Worm (Caenorhabditis elegans) whole organism, L1 larva: ENCODE measurements around the gene B0198.3.
A peak's percentile ranks its signal among the peaks of the same experiment; 100 is the strongest.

Experiments
- C04F5.9 ChIP-seq: sonication (generic microtip); optimal IDR thresholded peaks from 2 replicates; lab custom pipeline; 2016; ENCODE audit warnings: missing genetic modification characterization, missing compliant biosample characterization
- Y116A8C.19 ChIP-seq: sonication (generic microtip); optimal IDR thresholded peaks from 2 replicates; lab custom pipeline; 2016; ENCODE audit warnings: missing compliant biosample characterization, missing genetic modification characterization, borderline replicate concordance
- blmp-1 ChIP-seq: fragments of 150-350 bp; optimal IDR thresholded peaks from 2 replicates; lab custom pipeline; 2014; ENCODE audit warnings: missing biosample characterization, missing genetic modification characterization
- ceh-82 ChIP-seq, 3 experiments: fragments of 150-350 bp in 1 of 3; sonication (generic microtip) in 2 of 3; optimal IDR thresholded peaks; 2 replicates each; lab custom pipeline; 2014 to 2017; ENCODE audit warnings: missing biosample characterization in 3 of 3, missing genetic modification characterization in 3 of 3
- dpl-1 ChIP-seq, 3 experiments: fragments of 150-350 bp in 2 of 3; sonication (generic microtip) in 1 of 3; optimal IDR thresholded peaks; 2 replicates each; lab custom pipeline; 2014 to 2017; ENCODE audit warnings: missing biosample characterization in 3 of 3, missing genetic modification characterization in 3 of 3, missing genetic modification reagents in 3 of 3
- dsc-1 ChIP-seq: sonication (generic microtip); optimal IDR thresholded peaks from 2 replicates; lab custom pipeline; 2016; ENCODE audit warnings: mild to moderate bottlenecking, missing genetic modification characterization, missing compliant biosample characterization
- efl-3 ChIP-seq: fragments of 200-800 bp; sonication (Bioruptor generic); optimal IDR thresholded peaks from 2 replicates; lab custom pipeline; 2018; ENCODE audit warnings: mild to moderate bottlenecking, missing genetic modification characterization, missing compliant biosample characterization
- egl-27 ChIP-seq, 2 experiments: fragments of 150-350 bp in 1 of 2; sonication (generic microtip); optimal IDR thresholded peaks; 3 replicates each; lab custom pipeline; 2017 to 2018; ENCODE audit warnings: missing biosample characterization in 2 of 2, missing genetic modification characterization in 2 of 2, missing genetic modification reagents in 2 of 2
- elt-2 ChIP-seq: sonication (generic microtip); optimal IDR thresholded peaks from 2 replicates; lab custom pipeline; 2016; ENCODE audit warnings: missing genetic modification characterization, mild to moderate bottlenecking, inconsistent platforms, missing compliant biosample characterization, missing genetic modification reagents
- elt-3 ChIP-seq, 6 experiments: fragments of 150-350 bp in 1 of 6; sonication (generic microtip); optimal IDR thresholded peaks; 2 replicates each; lab custom pipeline; 2017 to 2018; ENCODE audit warnings: missing biosample characterization in 6 of 6, missing genetic modification characterization in 6 of 6, inconsistent platforms in 1 of 6
- ets-5 ChIP-seq: fragments of 200-800 bp; sonication (Bioruptor generic); IDR thresholded peaks from 2 replicates; pipeline ENCODE4 v1.3.6; 2022; ENCODE audit warnings: missing genetic modification characterization, missing compliant biosample characterization
- fkh-10 ChIP-seq: sonication (generic microtip); optimal IDR thresholded peaks from 2 replicates; lab custom pipeline; 2017; ENCODE audit warnings: missing biosample characterization, missing genetic modification reagents, missing genetic modification characterization
- fkh-8 ChIP-seq: sonication (generic microtip); optimal IDR thresholded peaks from 2 replicates; lab custom pipeline; 2016; ENCODE audit warnings: mild to moderate bottlenecking, missing genetic modification characterization, missing compliant biosample characterization
- fos-1 ChIP-seq: fragments of 150-350 bp; optimal IDR thresholded peaks from 2 replicates; lab custom pipeline; 2014; ENCODE audit warnings: missing biosample characterization, missing genetic modification characterization
- hpl-2 ChIP-seq: fragments of 150-350 bp; optimal IDR thresholded peaks from 2 replicates; lab custom pipeline; 2014; ENCODE audit warnings: missing biosample characterization, missing genetic modification reagents, missing genetic modification characterization
- jun-1 ChIP-seq: fragments of 150-350 bp; optimal IDR thresholded peaks from 2 replicates; lab custom pipeline; 2014; ENCODE audit warnings: missing biosample characterization, missing genetic modification reagents, missing genetic modification characterization
- lin-14 ChIP-seq: fragments of 200-800 bp; sonication (Bioruptor generic); optimal IDR thresholded peaks from 2 replicates; lab custom pipeline; 2018; ENCODE audit warnings: mild to moderate bottlenecking, missing genetic modification characterization, moderate library complexity, missing compliant biosample characterization
- lin-35 ChIP-seq, 2 experiments: fragments of 150-350 bp; optimal IDR thresholded peaks; 2 replicates each; lab custom pipeline; 2014; ENCODE audit warnings: missing biosample characterization in 2 of 2, missing genetic modification characterization in 2 of 2, missing genetic modification reagents in 2 of 2
- mdl-1 ChIP-seq, 2 experiments: fragments of 150-350 bp; optimal IDR thresholded peaks; 2 replicates each; lab custom pipeline; 2014 to 2017; ENCODE audit warnings: missing biosample characterization in 2 of 2, missing genetic modification characterization in 2 of 2, inconsistent platforms in 1 of 2
- nhr-12 ChIP-seq: sonication (generic microtip); optimal IDR thresholded peaks from 2 replicates; lab custom pipeline; 2017; ENCODE audit warnings: missing biosample characterization, missing genetic modification characterization
- nhr-19 ChIP-seq: fragments of 200-800 bp; sonication (Bioruptor generic); conservative IDR thresholded peaks from 2 replicates; pipeline ENCODE4 v1.3.6; 2022; ENCODE audit warnings: missing genetic modification characterization, missing compliant biosample characterization
- nhr-20 ChIP-seq: sonication (generic microtip); optimal IDR thresholded peaks from 2 replicates; lab custom pipeline; 2016; ENCODE audit warnings: mild to moderate bottlenecking, missing genetic modification characterization, missing compliant biosample characterization
- nhr-28 ChIP-seq: fragments of 150-350 bp; optimal IDR thresholded peaks from 2 replicates; lab custom pipeline; 2014; ENCODE audit warnings: missing biosample characterization, missing genetic modification characterization
- nhr-71 ChIP-seq: sonication (generic microtip); optimal IDR thresholded peaks from 2 replicates; lab custom pipeline; 2016; ENCODE audit warnings: mild to moderate bottlenecking, missing genetic modification characterization, moderate library complexity, missing compliant biosample characterization
- nhr-76 ChIP-seq: sonication (generic microtip); optimal IDR thresholded peaks from 2 replicates; lab custom pipeline; 2017; ENCODE audit warnings: missing biosample characterization, missing genetic modification characterization
- nhr-84 ChIP-seq: sonication (generic microtip); optimal IDR thresholded peaks from 2 replicates; lab custom pipeline; 2017; ENCODE audit warnings: missing biosample characterization, missing genetic modification characterization
- nhr-90 ChIP-seq: sonication (generic microtip); optimal IDR thresholded peaks from 2 replicates; lab custom pipeline; 2016; ENCODE audit warnings: mild to moderate bottlenecking, missing genetic modification characterization, missing compliant biosample characterization; ENCODE audit not compliant: poor library complexity
- pag-3 ChIP-seq: sonication (generic microtip); optimal IDR thresholded peaks from 2 replicates; lab custom pipeline; 2017; ENCODE audit warnings: missing genetic modification characterization, mild to moderate bottlenecking, missing compliant biosample characterization, antibody characterized with exemption, borderline replicate concordance; ENCODE audit not compliant: insufficient read depth
- skn-1 ChIP-seq: fragments of 150-350 bp; optimal IDR thresholded peaks from 2 replicates; lab custom pipeline; 2014; ENCODE audit warnings: missing biosample characterization, missing genetic modification characterization
- snpc-4 ChIP-seq: fragments of 150-350 bp; optimal IDR thresholded peaks from 2 replicates; lab custom pipeline; 2014; ENCODE audit warnings: missing biosample characterization, missing genetic modification characterization
- snu-23 ChIP-seq: sonication (generic microtip); optimal IDR thresholded peaks from 2 replicates; lab custom pipeline; 2016; ENCODE audit warnings: missing genetic modification characterization, missing compliant biosample characterization
- sox-4 ChIP-seq: sonication (generic microtip); optimal IDR thresholded peaks from 2 replicates; lab custom pipeline; 2016; ENCODE audit warnings: missing genetic modification characterization, missing compliant biosample characterization
- swsn-7 ChIP-seq: sonication (generic microtip); optimal IDR thresholded peaks from 2 replicates; lab custom pipeline; 2016; ENCODE audit warnings: missing genetic modification characterization, missing compliant biosample characterization
- tbx-2 ChIP-seq: sonication (generic microtip); optimal IDR thresholded peaks from 2 replicates; lab custom pipeline; 2016; ENCODE audit warnings: missing genetic modification characterization, missing compliant biosample characterization
- unc-62 ChIP-seq: fragments of 150-350 bp; optimal IDR thresholded peaks from 2 replicates; lab custom pipeline; 2014; ENCODE audit warnings: missing biosample characterization, missing genetic modification reagents, missing genetic modification characterization
- xbp-1 ChIP-seq: sonication (generic microtip); optimal IDR thresholded peaks from 2 replicates; lab custom pipeline; 2016; ENCODE audit warnings: missing genetic modification characterization, missing compliant biosample characterization
- ztf-4 ChIP-seq: fragments of 150-350 bp; optimal IDR thresholded peaks from 2 replicates; lab custom pipeline; 2014; ENCODE audit warnings: missing biosample characterization, missing genetic modification characterization

B0198.3 gene

DNA sequence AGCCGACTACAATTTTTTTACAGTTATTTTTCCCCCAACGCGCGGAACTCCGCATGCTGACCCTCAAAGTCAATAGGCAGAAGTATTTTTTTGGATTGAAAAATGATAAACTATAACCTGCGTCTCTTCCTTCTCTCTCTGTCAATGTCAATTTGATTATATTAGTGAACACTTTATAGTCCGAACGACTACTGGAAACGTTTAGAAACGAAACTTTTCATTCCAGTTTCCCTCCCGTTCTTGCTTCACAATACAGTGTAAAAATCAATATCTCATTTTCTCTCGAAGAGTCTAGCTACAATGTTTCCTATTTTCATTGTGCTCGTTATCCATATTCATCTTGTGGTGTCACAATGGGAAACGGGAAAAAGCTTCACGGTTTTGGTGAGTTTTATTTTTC lies 11.4 kb upstream of the B0198.3 start, which contains the start of gene lgc-24:
Gene lgc-24 (plus strand): TSS at position 301 of the 400 bp plus-strand sequence.
- no peak for TF ChIP-seq nhr-76
- no peak for TF ChIP-seq efl-3 (GFP tag; lab: Kevin White, UChicago)
- no peak for TF ChIP-seq swsn-7 (tag; lab: Kevin White, UChicago)
- TF ChIP-seq skn-1: no peak
- no peak for TF ChIP-seq fkh-10 (GFP tag; lab: Kevin White, UChicago)
- no peak for TF ChIP-seq snu-23 (GFP tag; lab: Kevin White, UChicago)
- no peak for TF ChIP-seq jun-1
- no peak for TF ChIP-seq pag-3 (tag; lab: Kevin White, UChicago)
- TF ChIP-seq elt-2: no peak

- TF ChIP-seq hpl-2 (no peak), nhr-76 (no peak), fkh-10 (GFP tag; lab: Kevin White, UChicago) (no peak), nhr-84 (no peak), nhr-20 (tag; lab: Kevin White, UChicago) (no peak), ets-5 (no peak), C04F5.9 (tag; lab: Kevin White, UChicago) (no peak), lin-35 (GFP tag; optimal IDR thresholded peaks at IDR 0.05; lab: Kevin White, UChicago) (no peak), lin-14 (no peak), ztf-4 (no peak), ceh-82 (tag; optimal IDR thresholded peaks at IDR 0.05; lab: Kevin White, UChicago) (no peak), dpl-1 (GFP tag; optimal IDR thresholded peaks at IDR 0.05; lab: Kevin White, UChicago) (no peak)
- TF ChIP-seq, all 84 proteins: peak for 0
Observed at ce11 chrX:12064908-12065307, 8.0 kb upstream of the B0198.3 start, which contains the start of gene lgc-23. lgc-23 (plus strand) TSS chrX:12065208.

ce11 chrX:12038728-12039127 lies 18.1 kb downstream of the B0198.3 start:
- no peak for TF ChIP-seq nhr-28 (tag; lab: Kevin White, UChicago)
- TF ChIP-seq elt-3 (tag; optimal IDR thresholded peaks at IDR 0.05; lab: Kevin White, UChicago): peak in 2 of 6 experiments; percentile 21 to 57
- no peak for TF ChIP-seq tbx-2 (tag; lab: Kevin White, UChicago)
- no peak for TF ChIP-seq unc-62 (GFP tag; lab: Kevin White, UChicago)
- no peak for TF ChIP-seq snpc-4 (tag; lab: Kevin White, UChicago)
- no peak for TF ChIP-seq mdl-1 (tag; optimal IDR thresholded peaks at IDR 0.05; lab: Kevin White, UChicago)
- TF ChIP-seq nhr-90 (tag; lab: Kevin White, UChicago): no peak
- TF ChIP-seq Y116A8C.19: no peak
- TF ChIP-seq dpl-1 (GFP tag; optimal IDR thresholded peaks at IDR 0.05; lab: Kevin White, UChicago): no peak
- TF ChIP-seq sox-4 (tag; lab: Kevin White, UChicago): no peak
- peak; percentile 49 for TF ChIP-seq fkh-8 (tag; lab: Kevin White, UChicago)
- no peak for TF ChIP-seq pag-3 (tag; lab: Kevin White, UChicago)
- peak; percentile 28 for TF ChIP-seq nhr-71 (tag; lab: Kevin White, UChicago)
- peak; percentile 23 for TF ChIP-seq blmp-1 (tag; lab: Kevin White, UChicago)
- TF ChIP-seq lin-14: peak; percentile 51
- TF ChIP-seq nhr-12 (tag; lab: Kevin White, UChicago): no peak
- no peak for TF ChIP-seq egl-27 (tag; optimal IDR thresholded peaks at IDR 0.05; lab: Kevin White, UChicago)
- TF ChIP-seq xbp-1 (tag; lab: Kevin White, UChicago): no peak
- TF ChIP-seq, all 84 proteins: peak for 5

DNA sequence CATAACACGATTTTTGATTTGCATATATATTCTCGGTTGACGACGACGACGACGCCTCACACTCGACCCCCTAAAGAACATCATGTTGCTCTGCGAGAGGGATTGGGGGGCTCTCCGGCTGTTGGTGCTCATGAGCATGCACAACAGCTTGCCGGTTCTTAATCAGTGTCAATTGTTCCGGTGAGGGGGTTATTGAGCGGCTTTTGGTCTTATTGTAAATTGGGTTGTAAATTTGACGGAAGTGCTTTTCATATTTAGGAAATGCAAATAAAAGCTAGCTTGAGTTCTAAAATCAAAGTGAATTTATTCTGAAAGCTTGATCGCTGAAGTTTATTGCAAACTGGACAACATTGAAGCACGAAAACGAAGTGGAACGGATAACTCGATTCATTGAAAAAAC lies 18.9 kb downstream of the B0198.3 start:
- TF ChIP-seq fos-1 (tag; lab: Kevin White, UChicago) (no peak), dsc-1 (tag; lab: Kevin White, UChicago) (peak; percentile 4), nhr-19 (GFP tag; lab: Robert Waterston, UW) (no peak)
- TF ChIP-seq, all 84 proteins: peak for 1
